Fruit fly (Drosophila melanogaster): ENCODE results near the gene CG11703.

dm6 chr3R:19223369-19223768 is 4.6 kb downstream of the CG11703 start:
- TF ChIP-seq CG12768 (GFP tag; optimal IDR thresholded peaks at IDR 0.05) (no peak), CG14711 (tag; optimal IDR thresholded peaks at IDR 0.05) (no peak), toe (GFP tag; optimal IDR thresholded peaks at IDR 0.05) (no peak), kay (GFP tag; ENCODE audit: borderline replicate concordance) (no peak), pad (GFP tag; optimal IDR thresholded peaks at IDR 0.05) (peak; percentile 5), cic (GFP tag; optimal IDR thresholded peaks at IDR 0.05) (peak; percentile 22), CG33017 (tag; optimal IDR thresholded peaks at IDR 0.05) (no peak), Mnt (GFP tag; optimal IDR thresholded peaks at IDR 0.05) (peak; percentile 35), Crg-1 (GFP tag; optimal IDR thresholded peaks at IDR 0.05) (no peak), CG7101 (tag; optimal IDR thresholded peaks at IDR 0.05) (no peak), cnc (optimal IDR thresholded peaks at IDR 0.05) (no peak), CG11617 (GFP tag; optimal IDR thresholded peaks at IDR 0.05) (no peak), CG1620 (GFP tag; optimal IDR thresholded peaks at IDR 0.05) (no peak), Hr96 (GFP tag; optimal IDR thresholded peaks at IDR 0.05) (no peak)
